Fruit fly (Drosophila melanogaster): ENCODE measurements around the gene mei-217.

DNA sequence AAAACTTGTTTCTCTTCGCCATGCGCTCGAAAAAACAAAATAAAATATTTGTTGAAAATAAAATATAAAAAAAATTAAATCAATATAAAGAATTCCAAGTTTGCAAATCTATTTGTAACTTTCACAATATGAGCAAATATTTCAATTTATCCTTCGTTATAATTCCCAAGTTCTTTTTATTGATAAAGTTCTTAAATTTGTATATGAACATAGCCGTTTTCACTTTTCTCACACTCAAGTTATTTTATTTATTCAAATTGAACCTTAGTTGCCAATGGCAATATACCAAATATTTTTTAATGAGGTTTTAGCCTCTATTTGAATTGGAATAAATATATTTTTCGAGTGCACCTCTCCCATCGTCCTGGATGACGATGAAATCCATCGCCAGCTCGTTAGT lies 10.1 kb downstream of the mei-217 start:
- TF ChIP-seq CTCF (optimal IDR thresholded peaks at IDR 0.05) (no peak), CG8478 (optimal IDR thresholded peaks at IDR 0.05) (no peak)

Data from S2 (cell line).